Fruit fly (Drosophila melanogaster): Measurements from ENCODE around the gene Setd3.

Setd3 gene

dm6 chrX:7004101-7004700, 35.7 kb upstream of the Setd3 start (continued):
- TF ChIP-seq mam (GFP tag; optimal IDR thresholded peaks at IDR 0.05) (peak; percentile 39), row (GFP tag; IDR thresholded peaks at IDR 0.05) (peak; percentile 23; the same call in 1 of the 3 replicates), fru (optimal IDR thresholded peaks at IDR 0.05) (no peak), abd-A (tag; optimal IDR thresholded peaks at IDR 0.05) (no peak), C15 (GFP tag; IDR thresholded peaks at IDR 0.05) (no peak), Med (GFP tag) (peak; percentile 97), Nf-YB (GFP tag; optimal IDR thresholded peaks at IDR 0.05) (peak; percentile 74), chinmo (GFP tag; IDR thresholded peaks at IDR 0.05; ENCODE audit: partially characterized antibody) (no peak), CG3407 (GFP tag; optimal IDR thresholded peaks at IDR 0.05) (peak; percentile 96), chn (GFP tag; optimal IDR thresholded peaks at IDR 0.05) (peak; percentile 68), CG17568 (GFP tag; optimal IDR thresholded peaks at IDR 0.05) (peak; percentile 93), Dek (tag; optimal IDR thresholded peaks at IDR 0.05) (peak; percentile 43), Hr78 (GFP tag; optimal IDR thresholded peaks at IDR 0.05) (peak in 1 of 2 experiments; percentile 74), CG1832 (GFP tag; optimal IDR thresholded peaks at IDR 0.05) (no peak), Mad (GFP tag; optimal IDR thresholded peaks at IDR 0.05) (peak; percentile 82), Fer3 (tag; optimal IDR thresholded peaks at IDR 0.05) (peak; percentile 67), schlank (tag; optimal IDR thresholded peaks at IDR 0.05) (peak; percentile 84), CG8924 (tag; optimal IDR thresholded peaks at IDR 0.05) (peak; percentile 83), ab (GFP tag; optimal IDR thresholded peaks at IDR 0.05) (no peak), NC2β (GFP tag; optimal IDR thresholded peaks at IDR 0.05) (peak; percentile 94), Hey (tag; optimal IDR thresholded peaks at IDR 0.05) (peak; percentile 83), CG32767 (GFP tag; IDR thresholded peaks at IDR 0.05) (peak; percentile 65), fd96Cb (tag; optimal IDR thresholded peaks at IDR 0.05) (peak; percentile 56), HLH4C (GFP tag; IDR thresholded peaks at IDR 0.05; ENCODE audit: partially characterized antibody) (no peak), toy (GFP tag; IDR thresholded peaks at IDR 0.05) (peak; percentile 49; the same call in 1 of the 2 replicates), dysf (GFP tag; IDR thresholded peaks at IDR 0.05) (peak; percentile 51; the same call in 1 of the 3 replicates), CG6254 (GFP tag; optimal IDR thresholded peaks at IDR 0.05) (peak; percentile 83), CG18764 (GFP tag; optimal IDR thresholded peaks at IDR 0.05) (peak; percentile 90), NFAT (GFP tag; IDR thresholded peaks at IDR 0.05) (no peak; the same call in 1 of the 2 replicates), CG7745 (tag; optimal IDR thresholded peaks at IDR 0.05) (peak; percentile 95), CG8765 (GFP tag; IDR thresholded peaks at IDR 0.05) (no peak), pum (GFP tag; optimal IDR thresholded peaks at IDR 0.05) (peak; percentile 57), yki (optimal IDR thresholded peaks at IDR 0.05) (no peak), CG14441 (GFP tag; IDR thresholded peaks at IDR 0.05) (peak; percentile 53; the same call in 1 of the 2 replicates), zen (tag; optimal IDR thresholded peaks at IDR 0.05) (peak; percentile 74), CG3065 (GFP tag; optimal IDR thresholded peaks at IDR 0.05) (peak; percentile 90), mld (GFP tag; IDR thresholded peaks at IDR 0.05; ENCODE audit: partially characterized antibody) (no peak), HLH3B (GFP tag; IDR thresholded peaks at IDR 0.05) (peak; percentile 65; the same call in 1 of the 2 replicates), Drgx (GFP tag; IDR thresholded peaks at IDR 0.05) (no peak), CG1529 (GFP tag; optimal IDR thresholded peaks at IDR 0.05) (peak; percentile 88), Side (GFP tag; optimal IDR thresholded peaks at IDR 0.05) (peak; percentile 90), twi (tag; optimal IDR thresholded peaks at IDR 0.05) (peak; percentile 79), Dref (GFP tag; IDR thresholded peaks at IDR 0.05) (no peak), vfl (GFP tag; optimal IDR thresholded peaks at IDR 0.05) (peak; percentile 55), Sry-δ (GFP tag; optimal IDR thresholded peaks at IDR 0.05) (peak; percentile 43), GATAe (GFP tag; conservative IDR thresholded peaks at IDR 0.05) (no peak), CG6854 (GFP tag; optimal IDR thresholded peaks at IDR 0.05) (peak; percentile 65), Myb (GFP tag; optimal IDR thresholded peaks at IDR 0.05) (peak; percentile 59), exex (tag; optimal IDR thresholded peaks at IDR 0.05) (peak; percentile 55), CG32532 (GFP tag; IDR thresholded peaks at IDR 0.05) (peak; percentile 48; the same call in 1 of the 2 replicates), CG34422 (GFP tag; IDR thresholded peaks at IDR 0.05) (peak; percentile 25; the same call in 1 of the 3 replicates)
